Worm (Caenorhabditis elegans): ENCODE measurements around the gene sqd-1.

The sqd-1 gene

ce11 chrIV:6335908-6336307 lies 11.9 kb downstream of the sqd-1 start, which contains the start of gene mif-4:
Gene mif-4 (minus strand): TSS chrIV:6335994.
- no peak for TF ChIP-seq K09A11.1 (tag; optimal IDR thresholded peaks at IDR 0.05; ENCODE audit: insufficient read depth)
- TF ChIP-seq unc-86 (tag; optimal IDR thresholded peaks at IDR 0.05): no peak
- TF ChIP-seq ahr-1 (tag; optimal IDR thresholded peaks at IDR 0.05): no peak
- TF ChIP-seq ceh-45 (GFP tag; IDR thresholded peaks at IDR 0.05): no peak
- TF ChIP-seq fkh-10 (GFP tag; optimal IDR thresholded peaks at IDR 0.05): no peak
- no peak for TF ChIP-seq ref-2 (tag; optimal IDR thresholded peaks at IDR 0.05)
- TF ChIP-seq ceh-19 (GFP tag; optimal IDR thresholded peaks at IDR 0.05): no peak

- TF ChIP-seq hlh-15 (tag; optimal IDR thresholded peaks at IDR 0.05) (no peak), tbx-2 (tag; optimal IDR thresholded peaks at IDR 0.05) (peak; percentile 51), hlh-30 (tag; optimal IDR thresholded peaks at IDR 0.05; ENCODE audit: insufficient read depth) (peak; percentile 96), ceh-30 (tag; optimal IDR thresholded peaks at IDR 0.05) (peak; percentile 47), ceh-18 (tag; optimal IDR thresholded peaks at IDR 0.05) (peak; percentile 89), Y22D7AL.16 (tag; optimal IDR thresholded peaks at IDR 0.05) (no peak), nfya-1 (tag; optimal IDR thresholded peaks at IDR 0.05) (peak; percentile 82), ref-2 (tag; optimal IDR thresholded peaks at IDR 0.05) (peak; percentile 68), C38D4.7 (GFP tag; optimal IDR thresholded peaks at IDR 0.05) (no peak), F13H6.1 (tag; optimal IDR thresholded peaks at IDR 0.05) (no peak), nhr-11 (tag; optimal IDR thresholded peaks at IDR 0.05) (no peak), rnt-1 (tag; optimal IDR thresholded peaks at IDR 0.05) (peak; percentile 66), pax-1 (tag; optimal IDR thresholded peaks at IDR 0.05) (no peak), pros-1 (tag; optimal IDR thresholded peaks at IDR 0.05) (peak; percentile 38), unc-42 (tag; optimal IDR thresholded peaks at IDR 0.05) (peak; percentile 18), ceh-31 (tag; optimal IDR thresholded peaks at IDR 0.05) (peak; percentile 56), unc-55 (GFP tag; optimal IDR thresholded peaks at IDR 0.05) (peak; percentile 91), ahr-1 (tag; optimal IDR thresholded peaks at IDR 0.05) (no peak), dve-1 (tag; optimal IDR thresholded peaks at IDR 0.05) (peak; percentile 25), hlh-8 (tag; optimal IDR thresholded peaks at IDR 0.05) (peak; percentile 7), fkh-6 (tag; optimal IDR thresholded peaks at IDR 0.05) (no peak), syd-9 (tag; optimal IDR thresholded peaks at IDR 0.05) (no peak)
Measured at ce11 chrIV:6336748-6337147, 12.8 kb downstream of the sqd-1 start.

- no peak for TF ChIP-seq unc-55 (GFP tag; optimal IDR thresholded peaks at IDR 0.05)
- TF ChIP-seq pros-1 (tag; optimal IDR thresholded peaks at IDR 0.05): no peak
- no peak for TF ChIP-seq ref-2 (tag; optimal IDR thresholded peaks at IDR 0.05)
- no peak for TF ChIP-seq nhr-232 (tag; optimal IDR thresholded peaks at IDR 0.05)
- TF ChIP-seq dve-1 (tag; optimal IDR thresholded peaks at IDR 0.05): no peak
Measured at ce11 chrIV:6337353-6337752, 13.4 kb downstream of the sqd-1 start, which contains the start of gene ipla-6. Gene ipla-6 (plus strand): TSS chrIV:6337653.

ce11 chrIV:6342431-6342830 lies 18.5 kb downstream of the sqd-1 start, which contains the start of gene Y73B6BL.288:
Gene Y73B6BL.288 (minus strand): TSS chrIV:6342531.
- TF ChIP-seq ceh-14 (tag; optimal IDR thresholded peaks at IDR 0.05) (no peak), ceh-9 (tag; optimal IDR thresholded peaks at IDR 0.05) (no peak), pha-4 (tag; optimal IDR thresholded peaks at IDR 0.05) (no peak), ceh-6 (GFP tag; optimal IDR thresholded peaks at IDR 0.05) (no peak), rnt-1 (tag; optimal IDR thresholded peaks at IDR 0.05) (no peak), hlh-13 (GFP tag; optimal IDR thresholded peaks at IDR 0.05) (no peak), ceh-18 (tag; optimal IDR thresholded peaks at IDR 0.05) (no peak), sdc-2 (tag; optimal IDR thresholded peaks at IDR 0.05) (no peak), syd-9 (tag; optimal IDR thresholded peaks at IDR 0.05) (no peak), dmd-4 (tag; optimal IDR thresholded peaks at IDR 0.05; ENCODE audit: borderline replicate concordance) (no peak), gmeb-2 (tag; optimal IDR thresholded peaks at IDR 0.05) (no peak), odd-2 (tag; optimal IDR thresholded peaks at IDR 0.05) (no peak), npax-4 (tag; optimal IDR thresholded peaks at IDR 0.05) (no peak), unc-55 (GFP tag; optimal IDR thresholded peaks at IDR 0.05) (no peak), tbx-2 (tag; optimal IDR thresholded peaks at IDR 0.05) (no peak)
